Fruit fly (Drosophila melanogaster) whole organism, embryonic: ENCODE measurements around the gene CG31131.

Source experiments
- CG6689 ChIP-seq: fragments of 200-800 bp; sonication (Bioruptor generic); IDR thresholded peaks from 2 replicates; pipeline ENCODE4 v1.3.6; 2022; ENCODE audit warnings: missing biosample characterization, missing genetic modification characterization
- Lim3 ChIP-seq: fragments of 200-800 bp; sonication (Bioruptor generic); IDR thresholded peaks from 2 replicates; pipeline ENCODE4 v1.3.6; 2022; ENCODE audit warnings: missing biosample characterization, missing genetic modification characterization
- Lpt ChIP-seq: fragments of >200 bp; optimal IDR thresholded peaks from 2 replicates; lab custom pipeline; 2018; ENCODE audit warnings: missing biosample characterization, missing genetic modification characterization
- en ChIP-seq: fragments of 200-800 bp; sonication (Bioruptor generic); optimal IDR thresholded peaks from 2 replicates; lab custom pipeline; 2016; ENCODE audit warnings: missing biosample characterization, missing genetic modification characterization

dm6 chr3R:27912147-27912546 is 50.9 kb downstream of the CG31131 start, which contains the start of gene mil:
- TF ChIP-seq Lim3 (GFP tag; lab: Robert Waterston, UW) (no peak), CG6689 (GFP tag; lab: Robert Waterston, UW) (no peak), Lpt (GFP tag; lab: Kevin White, UChicago) (no peak), en (no peak)
